Worm (Caenorhabditis elegans) whole organism, late embryonic: ENCODE results near the gene ztf-13.

Experiments used
- C08G9.2 ChIP-seq: sonication (generic microtip); optimal IDR thresholded peaks from 2 replicates; lab custom pipeline; 2016; ENCODE audit warnings: mild to moderate bottlenecking, missing genetic modification characterization, moderate library complexity, missing compliant biosample characterization
- C38D4.7 ChIP-seq: fragments of 200-800 bp; sonication (Bioruptor generic); optimal IDR thresholded peaks from 2 replicates; lab custom pipeline; 2018; ENCODE audit warnings: mild to moderate bottlenecking, missing genetic modification characterization, moderate library complexity, missing compliant biosample characterization
- K02D7.2 ChIP-seq: sonication (generic microtip); optimal IDR thresholded peaks from 2 replicates; lab custom pipeline; 2017; ENCODE audit warnings: mild to moderate bottlenecking, missing genetic modification characterization, missing compliant biosample characterization
- K09A11.1 ChIP-seq: sonication (generic microtip); optimal IDR thresholded peaks from 2 replicates; lab custom pipeline; 2017; ENCODE audit warnings: antibody characterized with exemption, mild to moderate bottlenecking, missing genetic modification characterization, missing compliant biosample characterization; ENCODE audit not compliant: insufficient read depth
- ceh-14 ChIP-seq: sonication (generic microtip); optimal IDR thresholded peaks from 2 replicates; lab custom pipeline; 2016; ENCODE audit warnings: missing genotype, missing genetic modification characterization, missing compliant biosample characterization
- ceh-18 ChIP-seq: sonication (generic microtip); optimal IDR thresholded peaks from 2 replicates; lab custom pipeline; 2016; ENCODE audit warnings: missing genetic modification characterization, missing compliant biosample characterization
- ceh-19 ChIP-seq: fragments of 200-800 bp; sonication (Bioruptor generic); optimal IDR thresholded peaks from 2 replicates; lab custom pipeline; 2018; ENCODE audit warnings: mild to moderate bottlenecking, missing genetic modification characterization, missing compliant biosample characterization
- ceh-24 ChIP-seq: sonication (generic microtip); optimal IDR thresholded peaks from 2 replicates; lab custom pipeline; 2016; ENCODE audit warnings: mild to moderate bottlenecking, missing genetic modification characterization, missing compliant biosample characterization
- ceh-31 ChIP-seq: sonication (generic microtip); optimal IDR thresholded peaks from 2 replicates; lab custom pipeline; 2016; ENCODE audit warnings: missing genetic modification characterization, missing compliant biosample characterization
- ceh-34 ChIP-seq: sonication (generic microtip); optimal IDR thresholded peaks from 2 replicates; lab custom pipeline; 2016; ENCODE audit warnings: mild to moderate bottlenecking, missing genetic modification characterization, missing compliant biosample characterization
- ceh-48 ChIP-seq: sonication (generic microtip); optimal IDR thresholded peaks from 2 replicates; lab custom pipeline; 2016; ENCODE audit warnings: missing genetic modification characterization, inconsistent platforms, missing compliant biosample characterization
- ceh-6 ChIP-seq: fragments of 200-800 bp; sonication (Bioruptor generic); optimal IDR thresholded peaks from 2 replicates; lab custom pipeline; 2018; ENCODE audit warnings: mild to moderate bottlenecking, missing genetic modification characterization, missing compliant biosample characterization
- che-1 ChIP-seq: sonication (generic microtip); optimal IDR thresholded peaks from 2 replicates; lab custom pipeline; 2016; ENCODE audit warnings: mild to moderate bottlenecking, missing genetic modification characterization, missing compliant biosample characterization
- dve-1 ChIP-seq: sonication (generic microtip); optimal IDR thresholded peaks from 2 replicates; lab custom pipeline; 2017; ENCODE audit warnings: antibody characterized with exemption, mild to moderate bottlenecking, missing genetic modification characterization, missing compliant biosample characterization
- elt-2 ChIP-seq: sonication (generic microtip); optimal IDR thresholded peaks from 2 replicates; lab custom pipeline; 2016; ENCODE audit warnings: missing genetic modification reagents, missing genetic modification characterization, missing compliant biosample characterization
- elt-4 ChIP-seq: sonication (generic microtip); optimal IDR thresholded peaks from 2 replicates; lab custom pipeline; 2016; ENCODE audit warnings: missing genetic modification characterization, missing compliant biosample characterization
- fax-1 ChIP-seq: sonication (generic microtip); optimal IDR thresholded peaks from 2 replicates; lab custom pipeline; 2016; ENCODE audit warnings: missing genotype, missing genetic modification characterization, missing compliant biosample characterization
- fkh-10 ChIP-seq: fragments of 150-350 bp; optimal IDR thresholded peaks from 2 replicates; lab custom pipeline; 2014; ENCODE audit warnings: missing biosample characterization, missing genetic modification reagents, missing genetic modification characterization
- fkh-6 ChIP-seq: sonication (generic microtip); optimal IDR thresholded peaks from 2 replicates; lab custom pipeline; 2016; ENCODE audit warnings: missing genetic modification characterization, missing compliant biosample characterization
- hlh-13 ChIP-seq: fragments of 200-800 bp; sonication (Bioruptor generic); optimal IDR thresholded peaks from 2 replicates; lab custom pipeline; 2018; ENCODE audit warnings: mild to moderate bottlenecking, missing genetic modification characterization, missing compliant biosample characterization
- hlh-15 ChIP-seq: sonication (generic microtip); optimal IDR thresholded peaks from 2 replicates; lab custom pipeline; 2016; ENCODE audit warnings: missing genetic modification characterization, missing compliant biosample characterization
- hlh-30 ChIP-seq: sonication (generic microtip); optimal IDR thresholded peaks from 2 replicates; lab custom pipeline; 2017; ENCODE audit warnings: antibody characterized with exemption, missing genetic modification characterization, missing compliant biosample characterization; ENCODE audit not compliant: insufficient read depth
- hlh-6 ChIP-seq: sonication (generic microtip); optimal IDR thresholded peaks from 2 replicates; lab custom pipeline; 2016; ENCODE audit warnings: missing genotype, missing genetic modification characterization, missing compliant biosample characterization
- hlh-8 ChIP-seq: sonication (generic microtip); optimal IDR thresholded peaks from 2 replicates; lab custom pipeline; 2016; ENCODE audit warnings: missing genotype, missing genetic modification characterization, missing compliant biosample characterization
- mec-3 ChIP-seq: sonication (generic microtip); optimal IDR thresholded peaks from 2 replicates; lab custom pipeline; 2016; ENCODE audit warnings: borderline replicate concordance, missing genetic modification characterization, missing compliant biosample characterization
- nhr-11 ChIP-seq: fragments of 150-350 bp; optimal IDR thresholded peaks from 2 replicates; lab custom pipeline; 2014; ENCODE audit warnings: missing biosample characterization, missing genetic modification characterization
- nhr-232 ChIP-seq: sonication (generic microtip); optimal IDR thresholded peaks from 2 replicates; lab custom pipeline; 2016; ENCODE audit warnings: missing genetic modification characterization, missing compliant biosample characterization
- npax-4 ChIP-seq: sonication (generic microtip); optimal IDR thresholded peaks from 2 replicates; lab custom pipeline; 2016; ENCODE audit warnings: missing genetic modification characterization, missing compliant biosample characterization
- odd-2 ChIP-seq: sonication (generic microtip); optimal IDR thresholded peaks from 2 replicates; lab custom pipeline; 2017; ENCODE audit warnings: antibody characterized with exemption, mild to moderate bottlenecking, missing genetic modification characterization, missing compliant biosample characterization
- pag-3 ChIP-seq: sonication (generic microtip); optimal IDR thresholded peaks from 2 replicates; lab custom pipeline; 2016; ENCODE audit warnings: missing compliant biosample characterization, missing genetic modification characterization, borderline replicate concordance
- pat-9 ChIP-seq: fragments of 200-800 bp; sonication (Bioruptor generic); optimal IDR thresholded peaks from 2 replicates; lab custom pipeline; 2018; ENCODE audit warnings: mild to moderate bottlenecking, missing genetic modification characterization, moderate library complexity, missing compliant biosample characterization
- pha-2 ChIP-seq: sonication (generic microtip); optimal IDR thresholded peaks from 2 replicates; lab custom pipeline; 2017; ENCODE audit warnings: mild to moderate bottlenecking, missing genetic modification characterization, missing compliant biosample characterization
- pqm-1 ChIP-seq: sonication (generic microtip); optimal IDR thresholded peaks from 2 replicates; lab custom pipeline; 2016; ENCODE audit warnings: missing genetic modification characterization, missing compliant biosample characterization
- sdc-2 ChIP-seq: sonication (generic microtip); optimal IDR thresholded peaks from 2 replicates; lab custom pipeline; 2016; ENCODE audit warnings: missing genotype, missing genetic modification characterization, missing compliant biosample characterization
- sox-2 ChIP-seq: fragments of 200-800 bp; sonication (Bioruptor generic); IDR thresholded peaks from 2 replicates; pipeline ENCODE4 v1.3.6; 2022; ENCODE audit warnings: missing genetic modification reagents, missing genetic modification characterization, missing compliant biosample characterization
- sox-4 ChIP-seq: sonication (generic microtip); optimal IDR thresholded peaks from 2 replicates; lab custom pipeline; 2017; ENCODE audit warnings: mild to moderate bottlenecking, missing genetic modification characterization, inconsistent platforms, missing compliant biosample characterization
- syd-9 ChIP-seq: sonication (generic microtip); optimal IDR thresholded peaks from 2 replicates; lab custom pipeline; 2016; ENCODE audit warnings: mild to moderate bottlenecking, missing genetic modification characterization, moderate library complexity, missing compliant biosample characterization
- tbx-2 ChIP-seq: sonication (generic microtip); optimal IDR thresholded peaks from 2 replicates; lab custom pipeline; 2016; ENCODE audit warnings: missing genetic modification characterization, missing compliant biosample characterization
- tbx-7 ChIP-seq: sonication (generic microtip); optimal IDR thresholded peaks from 2 replicates; lab custom pipeline; 2016; ENCODE audit warnings: missing genotype, missing genetic modification characterization, missing compliant biosample characterization
- ttx-3 ChIP-seq: sonication (generic microtip); optimal IDR thresholded peaks from 2 replicates; lab custom pipeline; 2016; ENCODE audit warnings: missing genetic modification reagents, missing genetic modification characterization, missing compliant biosample characterization
- unc-3 ChIP-seq, 2 experiments: fragments of 200-800 bp in 1 of 2; sonication (Bioruptor generic) in 1 of 2; sonication (generic microtip) in 1 of 2; conservative IDR thresholded peaks in 1 of 2; optimal IDR thresholded peaks in 1 of 2; 2 replicates each; pipeline versions ENCODE4 v1.3.6 to Lab custom; 2016 to 2022; ENCODE audit warnings: missing compliant biosample characterization in 2 of 2, missing genetic modification characterization in 2 of 2, missing genetic modification reagents in 1 of 2
- unc-42 ChIP-seq: sonication (generic microtip); optimal IDR thresholded peaks from 2 replicates; lab custom pipeline; 2016; ENCODE audit warnings: missing genotype, missing genetic modification characterization, missing compliant biosample characterization
- unc-55 ChIP-seq: sonication (generic microtip); optimal IDR thresholded peaks from 2 replicates; lab custom pipeline; 2017; ENCODE audit warnings: missing biosample characterization, missing genetic modification reagents, missing genetic modification characterization
- zip-5 ChIP-seq: sonication (generic microtip); optimal IDR thresholded peaks from 2 replicates; lab custom pipeline; 2016; ENCODE audit warnings: missing genetic modification characterization, missing compliant biosample characterization

The ztf-13 gene

DNA sequence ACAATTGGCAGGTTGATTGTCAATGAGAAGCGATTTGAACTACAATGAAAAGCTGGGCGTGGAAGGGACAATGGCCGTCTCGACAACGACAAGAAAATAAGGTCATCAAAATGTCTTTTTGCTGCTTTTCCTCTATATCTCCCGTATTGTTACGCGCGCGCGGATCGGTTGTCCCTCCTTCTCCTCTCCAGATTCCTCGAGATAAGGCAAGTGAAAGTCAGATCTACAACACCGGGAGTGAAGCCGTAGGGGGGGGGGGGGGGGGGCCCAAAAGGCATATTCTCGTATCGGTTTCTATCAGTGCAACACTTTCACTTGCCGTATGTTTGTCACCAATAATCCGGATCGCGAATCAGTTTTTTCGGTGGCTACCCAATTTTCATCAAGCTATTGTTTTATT is 7.7 kb downstream of the ztf-13 start, which contains the start of gene wrt-2:
TSS of gene wrt-2 (minus strand) at position 46 of the 400 bp plus-strand sequence.
- TF ChIP-seq hlh-13 (GFP tag; lab: Kevin White, UChicago) (no peak), unc-3 (GFP tag; conservative IDR thresholded peaks at IDR 0.05; lab: Robert Waterston, UW) (no peak), unc-3 (tag; optimal IDR thresholded peaks at IDR 0.05; lab: Kevin White, UChicago) (no peak), K09A11.1 (tag; lab: Kevin White, UChicago) (no peak), sox-2 (no peak), ceh-24 (tag; lab: Kevin White, UChicago) (no peak)

- no peak for TF ChIP-seq npax-4 (tag; lab: Kevin White, UChicago)
- TF ChIP-seq ceh-48 (tag; lab: Kevin White, UChicago): no peak
- TF ChIP-seq hlh-6: no peak
- no peak for TF ChIP-seq unc-55
- TF ChIP-seq nhr-232 (tag; lab: Kevin White, UChicago): no peak
- no peak for TF ChIP-seq ceh-6 (GFP tag; lab: Kevin White, UChicago)
- no peak for TF ChIP-seq hlh-13 (GFP tag; lab: Kevin White, UChicago)
- no peak for TF ChIP-seq C38D4.7 (GFP tag; lab: Kevin White, UChicago)
- TF ChIP-seq unc-42: no peak
- TF ChIP-seq elt-2: no peak
- TF ChIP-seq sox-2: no peak
- no peak for TF ChIP-seq ceh-18 (tag; lab: Kevin White, UChicago)
- TF ChIP-seq ttx-3: no peak
- no peak for TF ChIP-seq ceh-19 (GFP tag; lab: Kevin White, UChicago)
- TF ChIP-seq pat-9 (tag; lab: Kevin White, UChicago): no peak
- TF ChIP-seq zip-5 (tag; lab: Kevin White, UChicago): no peak
Measured at ce11 chrX:3092460-3092859, 9.5 kb downstream of the ztf-13 start.

DNA sequence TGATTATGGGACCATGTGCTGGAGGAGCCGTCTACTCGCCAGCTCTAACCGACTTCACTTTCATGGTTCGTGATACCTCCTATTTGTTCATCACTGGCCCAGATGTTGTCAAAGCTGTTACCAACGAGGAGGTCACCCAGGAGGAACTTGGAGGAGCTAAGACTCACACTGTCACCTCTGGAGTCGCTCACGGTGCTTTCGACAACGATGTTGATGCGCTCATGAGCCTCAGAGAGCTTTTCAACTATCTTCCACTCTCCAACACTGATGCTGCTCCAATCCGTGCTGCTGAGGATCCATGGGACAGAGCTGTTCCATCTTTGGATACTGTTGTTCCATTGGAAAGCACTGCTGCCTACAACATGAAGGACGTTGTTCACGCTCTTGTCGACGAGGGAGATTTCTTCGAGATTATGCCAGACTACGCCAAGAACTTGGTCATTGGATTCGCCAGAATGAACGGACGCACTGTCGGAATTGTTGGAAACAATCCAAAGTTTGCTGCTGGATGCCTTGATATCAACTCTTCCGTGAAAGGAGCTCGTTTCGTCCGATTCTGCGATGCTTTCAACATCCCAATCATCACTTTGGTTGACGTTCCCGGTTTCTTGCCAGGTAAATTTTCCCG is 10.7 kb downstream of the ztf-13 start:
- no peak for TF ChIP-seq ceh-31
- no peak for TF ChIP-seq mec-3 (tag; lab: Kevin White, UChicago)
- TF ChIP-seq ttx-3: no peak
- no peak for TF ChIP-seq npax-4 (tag; lab: Kevin White, UChicago)
- no peak for TF ChIP-seq sdc-2 (tag; lab: Kevin White, UChicago)
- TF ChIP-seq pha-2 (tag; lab: Kevin White, UChicago): no peak
- TF ChIP-seq tbx-7: no peak
- TF ChIP-seq ceh-34 (tag; lab: Kevin White, UChicago): no peak
- TF ChIP-seq pag-3 (tag; lab: Kevin White, UChicago): no peak
- TF ChIP-seq, all 69 proteins: peak for 0

ce11 chrX:3089894-3090414 is 12.0 kb downstream of the ztf-13 start:
- TF ChIP-seq sox-4 (no peak), npax-4 (tag; lab: Kevin White, UChicago) (no peak), K02D7.2 (tag; lab: Kevin White, UChicago) (no peak), dve-1 (no peak), elt-2 (peak; percentile 69), elt-4 (tag; lab: Kevin White, UChicago) (no peak), fkh-6 (peak; percentile 13), sox-2 (no peak), odd-2 (tag; lab: Kevin White, UChicago) (no peak), hlh-6 (no peak), syd-9 (no peak), hlh-30 (tag; lab: Kevin White, UChicago) (peak; percentile 44), unc-42 (peak; percentile 50), hlh-8 (tag; lab: Kevin White, UChicago) (no peak), C08G9.2 (tag; lab: Kevin White, UChicago) (peak; percentile 17), sdc-2 (tag; lab: Kevin White, UChicago) (peak; percentile 62), pqm-1 (tag; lab: Kevin White, UChicago) (no peak), nhr-232 (tag; lab: Kevin White, UChicago) (no peak), fkh-10 (GFP tag; lab: Kevin White, UChicago) (no peak), ceh-6 (GFP tag; lab: Kevin White, UChicago) (no peak), hlh-15 (tag; lab: Kevin White, UChicago) (no peak), ceh-19 (GFP tag; lab: Kevin White, UChicago) (no peak), tbx-2 (tag; lab: Kevin White, UChicago) (peak; percentile 47), fax-1 (tag; lab: Kevin White, UChicago) (no peak), ceh-31 (peak; percentile 43), che-1 (peak; percentile 13), nhr-11 (tag; lab: Kevin White, UChicago) (no peak), ceh-14 (tag; lab: Kevin White, UChicago) (no peak)
